Worm (Caenorhabditis elegans): Measurements from ENCODE around the gene F14D7.2.
"Not testable (repeated sequence)": the region's sequence is repeated elsewhere in the genome, so short reads cannot be mapped to it uniquely, and the experiment has no call there.

The F14D7.2 gene

DNA sequence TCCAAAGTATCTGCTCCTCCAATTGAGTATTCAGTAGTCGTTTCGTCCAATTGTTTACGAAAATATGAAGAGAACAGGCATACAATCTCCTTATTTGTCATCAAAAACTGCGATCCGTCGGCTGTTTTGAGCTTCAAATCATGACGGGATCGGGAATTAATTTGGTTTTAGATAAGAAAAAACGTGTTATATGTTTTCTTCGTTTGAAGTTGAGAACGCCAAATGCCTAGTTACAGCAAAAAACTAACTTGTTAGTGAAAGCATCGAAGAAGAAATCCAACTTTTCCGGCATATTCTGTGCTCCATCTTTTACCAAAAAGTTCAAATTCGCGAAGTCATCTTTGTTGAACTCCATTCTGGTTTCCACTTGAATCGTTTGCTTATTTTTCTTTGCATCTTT, 4.2 kb downstream of the F14D7.2 start, which contains the start of gene F14D7.1:
F14D7.1 (minus strand) TSS at position 101 of the 400 bp plus-strand sequence.
- no peak for TF ChIP-seq M03D4.4 (tag; optimal IDR thresholded peaks at IDR 0.05)
- no peak for TF ChIP-seq ceh-43 (GFP tag; optimal IDR thresholded peaks at IDR 0.05)
- TF ChIP-seq snpc-4 (tag; optimal IDR thresholded peaks at IDR 0.05): no peak
- no peak for TF ChIP-seq elt-1 (tag; optimal IDR thresholded peaks at IDR 0.05; ENCODE audit: borderline replicate concordance, insufficient read depth)
- no peak for TF ChIP-seq nhr-12 (tag; optimal IDR thresholded peaks at IDR 0.05)
- TF ChIP-seq sptf-1 (tag; optimal IDR thresholded peaks at IDR 0.05): no peak
- TF ChIP-seq lin-32 (GFP tag; optimal IDR thresholded peaks at IDR 0.05): no peak
- no peak for TF ChIP-seq zip-8 (tag; optimal IDR thresholded peaks at IDR 0.05)
- TF ChIP-seq ces-1 (GFP tag; optimal IDR thresholded peaks at IDR 0.05): no peak
- no peak for TF ChIP-seq pha-4 (tag; optimal IDR thresholded peaks at IDR 0.05)
- no peak for TF ChIP-seq unc-62 (GFP tag; optimal IDR thresholded peaks at IDR 0.05)
- TF ChIP-seq mab-5 (tag; optimal IDR thresholded peaks at IDR 0.05): no peak
- TF ChIP-seq blmp-1 (tag; optimal IDR thresholded peaks at IDR 0.05): no peak

- TF ChIP-seq ceh-83 (GFP tag; optimal IDR thresholded peaks at IDR 0.05): no peak
- TF ChIP-seq M03D4.4 (tag; optimal IDR thresholded peaks at IDR 0.05): no peak
These were observed 7.7 kb downstream of the F14D7.2 start, which contains the start of gene F40G12.11 for ce11 chrV:14285803-14286202. Gene F40G12.11, plus strand, starts transcription at chrV:14286171.

DNA sequence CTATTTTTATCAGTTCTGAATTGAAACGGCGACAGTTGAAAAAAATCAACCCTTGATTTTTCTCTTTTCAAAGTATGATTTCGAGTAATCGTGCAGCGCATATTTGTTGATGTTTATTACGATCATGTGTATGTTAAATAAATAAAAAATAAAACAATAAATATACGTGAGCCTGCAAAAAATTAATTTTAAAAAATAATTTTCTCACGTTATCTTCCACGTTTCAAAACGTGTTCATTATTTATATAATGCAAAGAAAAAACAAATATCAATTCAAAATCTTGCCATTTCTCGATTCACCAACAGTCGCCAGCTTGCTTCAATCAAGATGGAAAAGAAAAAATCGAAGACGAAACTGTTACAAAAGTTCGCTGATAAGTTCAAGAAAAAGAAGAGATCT, 10.3 kb downstream of the F14D7.2 start, which contains the start of gene F40G12.10:
F40G12.10 (plus strand) TSS at position 301 of the 400 bp plus-strand sequence.
- TF ChIP-seq zip-8 (tag; optimal IDR thresholded peaks at IDR 0.05) (no peak), unc-39 (tag; optimal IDR thresholded peaks at IDR 0.05) (no peak), unc-62 (GFP tag; optimal IDR thresholded peaks at IDR 0.05) (no peak), ztf-11 (tag; optimal IDR thresholded peaks at IDR 0.05) (no peak), mls-2 (tag; optimal IDR thresholded peaks at IDR 0.05) (no peak), ham-2 (GFP tag; optimal IDR thresholded peaks at IDR 0.05) (no peak), nhr-28 (tag; optimal IDR thresholded peaks at IDR 0.05) (no peak), nhr-12 (tag; optimal IDR thresholded peaks at IDR 0.05) (no peak), lin-13 (tag; optimal IDR thresholded peaks at IDR 0.05) (no peak), unc-120 (tag; optimal IDR thresholded peaks at IDR 0.05; ENCODE audit: poor library complexity, severe bottlenecking) (no peak), lsy-2 (tag; optimal IDR thresholded peaks at IDR 0.05) (no peak), ceh-39 (tag; optimal IDR thresholded peaks at IDR 0.05) (no peak), mep-1 (tag; optimal IDR thresholded peaks at IDR 0.05) (no peak), elt-3 (tag; optimal IDR thresholded peaks at IDR 0.05) (no peak), bed-3 (GFP tag; optimal IDR thresholded peaks at IDR 0.05) (no peak)

DNA sequence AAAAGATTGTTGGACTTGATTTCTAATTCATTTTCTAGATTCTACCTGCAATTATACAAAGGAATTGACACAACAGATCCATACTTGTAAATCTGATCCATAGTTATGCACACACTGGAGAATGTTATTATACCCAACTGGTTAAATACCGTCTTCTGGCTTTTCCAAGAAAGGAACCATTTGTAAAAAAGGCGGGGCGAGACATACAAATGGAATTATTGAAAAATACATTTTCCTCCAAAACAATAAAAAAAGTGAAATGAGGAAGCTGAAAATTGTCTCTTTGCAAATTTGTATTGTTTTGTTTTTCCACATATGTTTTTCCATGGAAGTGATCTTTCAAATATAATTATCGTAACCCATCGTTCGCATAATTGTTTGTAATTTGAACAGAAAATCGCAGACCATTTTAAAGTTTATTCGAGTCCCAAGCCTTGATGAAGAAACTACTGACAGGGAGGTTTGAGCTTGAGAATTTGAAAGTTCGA, 11.3 kb downstream of the F14D7.2 start, which contains the start of the genes srt-74 and F40G12.9:
srt-74 (minus strand) TSS at position 101 of the 488 bp plus-strand sequence.
F40G12.9 (plus strand) TSS at position 438 of the 488 bp plus-strand sequence.
- TF ChIP-seq elt-1 (tag; optimal IDR thresholded peaks at IDR 0.05; ENCODE audit: borderline replicate concordance, insufficient read depth) (no peak), ztf-11 (tag; optimal IDR thresholded peaks at IDR 0.05) (no peak), lsy-2 (tag; optimal IDR thresholded peaks at IDR 0.05) (no peak), nhr-2 (tag; optimal IDR thresholded peaks at IDR 0.05) (no peak), ceh-43 (GFP tag; optimal IDR thresholded peaks at IDR 0.05) (no peak), ceh-39 (tag; optimal IDR thresholded peaks at IDR 0.05) (no peak), snpc-4 (tag; optimal IDR thresholded peaks at IDR 0.05) (no peak)

DNA sequence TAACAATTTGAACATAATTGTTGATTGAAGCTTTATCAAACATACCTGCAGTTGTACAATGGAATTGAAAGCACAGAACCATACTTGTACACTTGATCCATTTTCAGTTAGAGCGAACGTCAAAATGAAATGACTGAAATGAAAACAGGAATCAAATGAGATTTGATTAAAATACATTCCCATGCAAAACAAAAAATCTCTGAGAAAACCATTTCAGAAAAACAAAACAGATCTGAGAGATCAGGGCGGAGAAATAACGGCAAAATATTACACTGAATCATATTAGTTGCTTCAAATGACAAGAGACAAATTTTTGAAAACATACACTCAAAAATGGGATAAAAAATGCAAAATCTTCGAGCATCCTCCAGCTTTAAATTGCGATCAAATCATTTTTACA, 13.7 kb downstream of the F14D7.2 start, which contains the start of gene srt-33:
srt-33 (minus strand) TSS at position 101 of the 400 bp plus-strand sequence.
- no peak for TF ChIP-seq drap-1 (GFP tag; optimal IDR thresholded peaks at IDR 0.05)
- TF ChIP-seq pha-4 (tag; optimal IDR thresholded peaks at IDR 0.05): no peak
- no peak for TF ChIP-seq mep-1 (tag; optimal IDR thresholded peaks at IDR 0.05)
- TF ChIP-seq ham-2 (GFP tag; optimal IDR thresholded peaks at IDR 0.05): no peak
- no peak for TF ChIP-seq cnd-1 (tag; optimal IDR thresholded peaks at IDR 0.05)
- TF ChIP-seq nhr-28 (tag; optimal IDR thresholded peaks at IDR 0.05): no peak
- no peak for TF ChIP-seq lin-13 (tag; optimal IDR thresholded peaks at IDR 0.05)

ce11 chrV:14274268-14274667, 19.2 kb downstream of the F14D7.2 start, which contains the start of gene F40G12.7:
Gene F40G12.7, plus strand, starts transcription at chrV:14274568.
- TF ChIP-seq elt-1 (tag; optimal IDR thresholded peaks at IDR 0.05; ENCODE audit: borderline replicate concordance, insufficient read depth); bed-3 (GFP tag; optimal IDR thresholded peaks at IDR 0.05); ceh-39 (tag; optimal IDR thresholded peaks at IDR 0.05): not testable (repeated sequence)

Measured in whole organism, mixed stage, embryonic.